Worm (Caenorhabditis elegans) whole organism, L2 larva: ENCODE data around the gene H12D21.10.

Experiments used
- C34F6.9 ChIP-seq: fragments of 150-350 bp; optimal IDR thresholded peaks from 2 replicates; lab custom pipeline; 2014; ENCODE audit warnings: missing biosample characterization, missing genetic modification characterization
- F13H6.1 ChIP-seq: sonication (generic microtip); optimal IDR thresholded peaks from 2 replicates; lab custom pipeline; 2016; ENCODE audit warnings: missing genetic modification characterization, missing compliant biosample characterization
- R02D3.7 ChIP-seq: fragments of 150-350 bp; optimal IDR thresholded peaks from 2 replicates; lab custom pipeline; 2014; ENCODE audit warnings: missing biosample characterization, missing genetic modification characterization
- alr-1 ChIP-seq: fragments of 150-350 bp; optimal IDR thresholded peaks from 2 replicates; lab custom pipeline; 2014; ENCODE audit warnings: missing biosample characterization, missing genetic modification characterization
- blmp-1 ChIP-seq: sonication (generic microtip); optimal IDR thresholded peaks from 2 replicates; lab custom pipeline; 2017; ENCODE audit warnings: missing genetic modification characterization, mild to moderate bottlenecking, missing compliant biosample characterization, antibody characterized with exemption, moderate library complexity; ENCODE audit not compliant: insufficient read depth
- ceh-82 ChIP-seq: fragments of 150-350 bp; optimal IDR thresholded peaks from 2 replicates; lab custom pipeline; 2014; ENCODE audit warnings: missing biosample characterization, missing genetic modification characterization
- crh-2 ChIP-seq: sonication (generic microtip); optimal IDR thresholded peaks from 2 replicates; lab custom pipeline; 2017; ENCODE audit warnings: missing biosample characterization, missing genetic modification characterization
- dmd-4 ChIP-seq: sonication (generic microtip); optimal IDR thresholded peaks from 2 replicates; lab custom pipeline; 2017; ENCODE audit warnings: missing biosample characterization, missing genetic modification characterization
- egl-27 ChIP-seq: sonication (generic microtip); optimal IDR thresholded peaks from 3 replicates; lab custom pipeline; 2017; ENCODE audit warnings: missing biosample characterization, missing genetic modification reagents, missing genetic modification characterization
- elt-3 ChIP-seq: sonication (generic microtip); optimal IDR thresholded peaks from 2 replicates; lab custom pipeline; 2017; ENCODE audit warnings: missing biosample characterization, missing genetic modification characterization
- fos-1 ChIP-seq: fragments of 150-350 bp; optimal IDR thresholded peaks from 2 replicates; lab custom pipeline; 2014; ENCODE audit warnings: missing biosample characterization, missing genetic modification characterization
- gmeb-1 ChIP-seq: fragments of 150-350 bp; optimal IDR thresholded peaks from 2 replicates; lab custom pipeline; 2014; ENCODE audit warnings: missing biosample characterization, missing genetic modification characterization
- lin-11 ChIP-seq: fragments of 150-350 bp; sonication (generic microtip); optimal IDR thresholded peaks from 2 replicates; lab custom pipeline; 2014; ENCODE audit warnings: missing biosample characterization, missing genetic modification characterization, inconsistent platforms, mixed read lengths
- lin-39 ChIP-seq: fragments of 150-350 bp; optimal IDR thresholded peaks from 2 replicates; lab custom pipeline; 2014; ENCODE audit warnings: missing biosample characterization, missing genetic modification reagents, missing genetic modification characterization
- lsy-2 ChIP-seq, 2 experiments: fragments of 150-350 bp in 1 of 2; sonication (generic microtip) in 1 of 2; optimal IDR thresholded peaks; 2 replicates each; lab custom pipeline; 2014 to 2017; ENCODE audit warnings: missing biosample characterization in 2 of 2, missing genetic modification characterization in 2 of 2
- mbf-1 ChIP-seq: sonication (generic microtip); optimal IDR thresholded peaks from 2 replicates; lab custom pipeline; 2017; ENCODE audit warnings: missing biosample characterization, missing genetic modification characterization
- nhr-10 ChIP-seq: sonication (generic microtip); optimal IDR thresholded peaks from 2 replicates; lab custom pipeline; 2017; ENCODE audit warnings: missing biosample characterization, missing genetic modification characterization
- nhr-11 ChIP-seq: fragments of 150-350 bp; optimal IDR thresholded peaks from 2 replicates; lab custom pipeline; 2014; ENCODE audit warnings: missing biosample characterization, missing genetic modification characterization
- nhr-129 ChIP-seq: fragments of 150-350 bp; optimal IDR thresholded peaks from 2 replicates; lab custom pipeline; 2014; ENCODE audit warnings: missing biosample characterization, missing genetic modification characterization
- nhr-237 ChIP-seq: fragments of 150-350 bp; optimal IDR thresholded peaks from 2 replicates; lab custom pipeline; 2014; ENCODE audit warnings: missing biosample characterization, missing genetic modification characterization
- nhr-25 ChIP-seq: fragments of 150-350 bp; sonication (generic microtip); optimal IDR thresholded peaks from 3 replicates; lab custom pipeline; 2014; ENCODE audit warnings: missing biosample characterization, missing genetic modification characterization
- nhr-77 ChIP-seq: fragments of 150-350 bp; optimal IDR thresholded peaks from 2 replicates; lab custom pipeline; 2014; ENCODE audit warnings: missing biosample characterization, missing genetic modification characterization
- peb-1 ChIP-seq: fragments of 150-350 bp; optimal IDR thresholded peaks from 2 replicates; lab custom pipeline; 2014; ENCODE audit warnings: missing biosample characterization, missing genetic modification characterization
- sem-4 ChIP-seq: fragments of 150-350 bp; optimal IDR thresholded peaks from 2 replicates; lab custom pipeline; 2014; ENCODE audit warnings: missing biosample characterization, missing genetic modification reagents, missing genetic modification characterization
- skn-1 ChIP-seq: sonication (generic microtip); optimal IDR thresholded peaks from 2 replicates; lab custom pipeline; 2017; ENCODE audit warnings: missing biosample characterization, missing genetic modification characterization
- sma-9 ChIP-seq, 2 experiments: fragments of 150-350 bp in 1 of 2; sonication (generic microtip) in 1 of 2; optimal IDR thresholded peaks; 2 replicates each; lab custom pipeline; 2014 to 2016; ENCODE audit warnings: missing genetic modification characterization in 2 of 2, mild to moderate bottlenecking in 1 of 2, missing biosample characterization in 1 of 2, missing compliant biosample characterization in 1 of 2, missing genetic modification reagents in 1 of 2, moderate library complexity in 1 of 2
- snpc-4 ChIP-seq: fragments of 150-350 bp; optimal IDR thresholded peaks from 2 replicates; lab custom pipeline; 2014; ENCODE audit warnings: missing biosample characterization, missing genetic modification characterization
- unc-39 ChIP-seq: fragments of 150-350 bp; optimal IDR thresholded peaks from 2 replicates; lab custom pipeline; 2014; ENCODE audit warnings: missing biosample characterization, missing genetic modification characterization
- unc-55 ChIP-seq: fragments of 150-350 bp; sonication (generic microtip); optimal IDR thresholded peaks from 3 replicates; lab custom pipeline; 2014; ENCODE audit warnings: missing biosample characterization, missing genetic modification reagents, missing genetic modification characterization
- unc-62 ChIP-seq: fragments of 150-350 bp; optimal IDR thresholded peaks from 2 replicates; lab custom pipeline; 2014; ENCODE audit warnings: missing biosample characterization, missing genetic modification reagents, missing genetic modification characterization
- ztf-4 ChIP-seq: fragments of 150-350 bp; optimal IDR thresholded peaks from 2 replicates; lab custom pipeline; 2014; ENCODE audit warnings: missing biosample characterization, missing genetic modification characterization

H12D21.10 gene

ce11 chrV:14858503-14858902 is 41.1 kb upstream of the H12D21.10 start, which contains the start of gene npr-13:
Gene npr-13, minus strand, starts transcription at chrV:14858603.
- no peak for TF ChIP-seq R02D3.7 (tag; lab: Kevin White, UChicago)
- TF ChIP-seq unc-39 (tag; lab: Kevin White, UChicago) = no peak
- TF ChIP-seq dmd-4 = no peak
- no peak for TF ChIP-seq lin-11
- TF ChIP-seq elt-3 (tag; lab: Kevin White, UChicago) = no peak
- TF ChIP-seq ceh-82 (tag; lab: Kevin White, UChicago) = no peak
- no peak for TF ChIP-seq F13H6.1 (tag; lab: Kevin White, UChicago)
- no peak for TF ChIP-seq C34F6.9 (tag; lab: Kevin White, UChicago)
- TF ChIP-seq snpc-4 (tag; lab: Kevin White, UChicago) = no peak
- TF ChIP-seq lsy-2 (tag; optimal IDR thresholded peaks at IDR 0.05; lab: Kevin White, UChicago) = no peak
- no peak for TF ChIP-seq unc-62 (GFP tag; lab: Kevin White, UChicago)
- no peak for TF ChIP-seq crh-2 (tag; lab: Kevin White, UChicago)
- TF ChIP-seq nhr-10 (tag; lab: Kevin White, UChicago) = no peak

ce11 chrV:14859380-14859779 is 40.2 kb upstream of the H12D21.10 start:
- TF ChIP-seq nhr-237 (tag; lab: Kevin White, UChicago) = no peak
- no peak for TF ChIP-seq sem-4 (tag; lab: Kevin White, UChicago)
- no peak for TF ChIP-seq sma-9 (GFP tag; optimal IDR thresholded peaks at IDR 0.05; lab: Kevin White, UChicago)
- no peak for TF ChIP-seq sma-9 (tag; optimal IDR thresholded peaks at IDR 0.05; lab: Kevin White, UChicago)
- TF ChIP-seq snpc-4 (tag; lab: Kevin White, UChicago) = no peak
- TF ChIP-seq fos-1 (tag; lab: Kevin White, UChicago) = no peak
- TF ChIP-seq egl-27 = no peak
- no peak for TF ChIP-seq mbf-1 (tag; lab: Kevin White, UChicago)

- TF ChIP-seq peb-1 (tag; lab: Kevin White, UChicago) (no peak), gmeb-1 (no peak), dmd-4 (no peak), alr-1 (tag; lab: Kevin White, UChicago) (no peak), lsy-2 (tag; optimal IDR thresholded peaks at IDR 0.05; lab: Kevin White, UChicago) (no peak), nhr-11 (tag; lab: Kevin White, UChicago) (no peak), crh-2 (tag; lab: Kevin White, UChicago) (no peak), nhr-77 (tag; lab: Kevin White, UChicago) (no peak), egl-27 (no peak), unc-62 (GFP tag; lab: Kevin White, UChicago) (no peak), ztf-4 (tag; lab: Kevin White, UChicago) (no peak), lin-39 (tag; lab: Kevin White, UChicago) (no peak), ceh-82 (tag; lab: Kevin White, UChicago) (no peak)
- TF ChIP-seq, all 48 proteins: peak for 0
Measured at ce11 chrV:14868181-14868580, 31.4 kb upstream of the H12D21.10 start, which contains the start of gene gcy-14. Gene gcy-14, minus strand, starts transcription at chrV:14868281.

ce11 chrV:14871365-14871764 is 28.2 kb upstream of the H12D21.10 start, which contains the start of gene ZC412.3:
Gene ZC412.3, minus strand, starts transcription at chrV:14871547.
- TF ChIP-seq fos-1 (tag; lab: Kevin White, UChicago) (no peak), nhr-129 (tag; lab: Kevin White, UChicago) (peak; percentile 24), F13H6.1 (tag; lab: Kevin White, UChicago) (peak; percentile 58), sma-9 (GFP tag; optimal IDR thresholded peaks at IDR 0.05; lab: Kevin White, UChicago) (peak; percentile 38), sma-9 (tag; optimal IDR thresholded peaks at IDR 0.05; lab: Kevin White, UChicago) (no peak)
- TF ChIP-seq, all 48 proteins: peak for 3

- no peak for TF ChIP-seq ceh-82 (tag; lab: Kevin White, UChicago)
- TF ChIP-seq unc-39 (tag; lab: Kevin White, UChicago) = no peak
- no peak for TF ChIP-seq nhr-25
- no peak for TF ChIP-seq R02D3.7 (tag; lab: Kevin White, UChicago)
- TF ChIP-seq skn-1 (tag; lab: Kevin White, UChicago) = no peak
- TF ChIP-seq elt-3 (tag; lab: Kevin White, UChicago) = no peak
- TF ChIP-seq mbf-1 (tag; lab: Kevin White, UChicago) = no peak
- no peak for TF ChIP-seq blmp-1 (tag; lab: Kevin White, UChicago)
- no peak for TF ChIP-seq nhr-11 (tag; lab: Kevin White, UChicago)
- no peak for TF ChIP-seq unc-55 (GFP tag; lab: Kevin White, UChicago)
- no peak for TF ChIP-seq unc-62 (GFP tag; lab: Kevin White, UChicago)
- TF ChIP-seq lsy-2 (tag; optimal IDR thresholded peaks at IDR 0.05; lab: Kevin White, UChicago) = no peak
- TF ChIP-seq nhr-129 (tag; lab: Kevin White, UChicago) = no peak
Measured at ce11 chrV:14875371-14875770, 24.2 kb upstream of the H12D21.10 start, which contains the start of gene ZC412.5. Gene ZC412.5, minus strand, starts transcription at chrV:14875471.
